Worm (Caenorhabditis elegans) whole organism, young adult: ENCODE measurements around the gene H20E11.1.
A peak's percentile ranks its signal among the peaks of the same experiment; 100 is the strongest.

Experiments
- B0261.1 ChIP-seq: sonication (generic microtip); optimal IDR thresholded peaks from 2 replicates; lab custom pipeline; 2016; ENCODE audit warnings: mild to moderate bottlenecking, missing genetic modification characterization, moderate library complexity, missing compliant biosample characterization
- F10E7.11 ChIP-seq: sonication (generic microtip); optimal IDR thresholded peaks from 2 replicates; lab custom pipeline; 2017; ENCODE audit warnings: mild to moderate bottlenecking, missing genetic modification characterization, moderate library complexity, missing compliant biosample characterization
- F33H1.4 ChIP-seq: fragments of 200-800 bp; sonication (Bioruptor generic); IDR thresholded peaks from 2 replicates; pipeline ENCODE4 v1.3.6; 2022; ENCODE audit warnings: missing genetic modification reagents, missing genetic modification characterization, missing compliant biosample characterization
- F57A8.1 ChIP-seq: fragments of 200-800 bp; sonication (Bioruptor generic); optimal IDR thresholded peaks from 2 replicates; lab custom pipeline; 2018; ENCODE audit warnings: mild to moderate bottlenecking, missing genetic modification characterization, moderate library complexity, missing compliant biosample characterization
- Y95B8A.8 ChIP-seq: fragments of 200-800 bp; sonication (Bioruptor generic); IDR thresholded peaks from 2 replicates; pipeline ENCODE4 v1.3.6; 2022; ENCODE audit warnings: missing genetic modification reagents, missing genetic modification characterization, missing compliant biosample characterization
- ama-1 ChIP-seq, 3 experiments: fragments of 150-350 bp in 1 of 3; sonication (generic microtip) in 2 of 3; optimal IDR thresholded peaks; 2 replicates each; lab custom pipeline; 2014 to 2018; ENCODE audit warnings: missing biosample characterization in 2 of 3, missing genetic modification characterization in 2 of 3, missing genetic modification reagents in 2 of 3
- aptf-2 ChIP-seq: fragments of 200-800 bp; sonication (Bioruptor generic); conservative IDR thresholded peaks from 2 replicates; pipeline ENCODE4 v1.3.6; 2022; ENCODE audit warnings: missing genetic modification reagents, missing genetic modification characterization, missing compliant biosample characterization
- attf-3 ChIP-seq: fragments of 200-800 bp; sonication (Bioruptor generic); conservative IDR thresholded peaks from 2 replicates; pipeline ENCODE4 v1.3.6; 2022; ENCODE audit warnings: missing genetic modification reagents, missing genetic modification characterization, missing compliant biosample characterization
- attf-6 ChIP-seq: fragments of 200-800 bp; sonication (Bioruptor generic); IDR thresholded peaks from 2 replicates; pipeline ENCODE4 v1.3.6; 2022; ENCODE audit warnings: missing genetic modification reagents, missing genetic modification characterization, missing compliant biosample characterization
- ccch-3 ChIP-seq: fragments of 200-800 bp; sonication (Bioruptor generic); optimal IDR thresholded peaks from 2 replicates; lab custom pipeline; 2018; ENCODE audit warnings: mild to moderate bottlenecking, missing genetic modification characterization, missing compliant biosample characterization
- cebp-1 ChIP-seq, 2 experiments: fragments of 200-800 bp in 1 of 2; sonication (Bioruptor generic) in 1 of 2; sonication (generic microtip) in 1 of 2; IDR thresholded peaks in 1 of 2; optimal IDR thresholded peaks in 1 of 2; 2 replicates each; pipeline versions ENCODE4 v1.3.6 to Lab custom; 2017 to 2022; ENCODE audit warnings: missing compliant biosample characterization in 2 of 2, missing genetic modification characterization in 2 of 2, mild to moderate bottlenecking in 1 of 2, missing genetic modification reagents in 1 of 2, moderate library complexity in 1 of 2
- ceh-27 ChIP-seq: fragments of 200-800 bp; sonication (Bioruptor generic); optimal IDR thresholded peaks from 2 replicates; lab custom pipeline; 2018; ENCODE audit warnings: mild to moderate bottlenecking, missing genetic modification characterization, moderate library complexity, missing compliant biosample characterization
- ceh-91 ChIP-seq: fragments of 200-800 bp; sonication (Bioruptor generic); IDR thresholded peaks from 2 replicates; pipeline ENCODE4 v1.3.6; 2022; ENCODE audit warnings: missing genetic modification reagents, missing genetic modification characterization, missing compliant biosample characterization
- dpl-1 ChIP-seq: fragments of 150-350 bp; optimal IDR thresholded peaks from 2 replicates; lab custom pipeline; 2014; ENCODE audit warnings: missing biosample characterization, missing genetic modification reagents, missing genetic modification characterization
- egl-44 ChIP-seq: fragments of 200-800 bp; sonication (Bioruptor generic); IDR thresholded peaks from 2 replicates; pipeline ENCODE4 v1.3.6; 2022; ENCODE audit warnings: missing genetic modification reagents, missing genetic modification characterization, missing compliant biosample characterization
- egrh-3 ChIP-seq: fragments of 200-800 bp; sonication (Bioruptor generic); IDR thresholded peaks from 2 replicates; pipeline ENCODE4 v1.3.6; 2022; ENCODE audit warnings: missing genetic modification reagents, missing genetic modification characterization, missing compliant biosample characterization
- fkh-3 ChIP-seq: sonication (generic microtip); optimal IDR thresholded peaks from 2 replicates; lab custom pipeline; 2016; ENCODE audit warnings: mild to moderate bottlenecking, missing genetic modification characterization, missing compliant biosample characterization
- hlh-26 ChIP-seq: fragments of 200-800 bp; sonication (Bioruptor generic); conservative IDR thresholded peaks from 2 replicates; pipeline ENCODE4 v1.3.6; 2022; ENCODE audit warnings: missing genetic modification reagents, missing genetic modification characterization, missing compliant biosample characterization
- let-526 ChIP-seq: fragments of 200-800 bp; sonication (Bioruptor generic); IDR thresholded peaks from 2 replicates; pipeline ENCODE4 v1.3.6; 2022; ENCODE audit warnings: missing genetic modification reagents, missing genetic modification characterization, missing compliant biosample characterization
- let-607 ChIP-seq, 2 experiments: fragments of 200-800 bp in 1 of 2; sonication (Bioruptor generic) in 1 of 2; sonication (generic microtip) in 1 of 2; optimal IDR thresholded peaks; 2 replicates each; lab custom pipeline; 2016 to 2018; ENCODE audit warnings: mild to moderate bottlenecking in 2 of 2, missing compliant biosample characterization in 2 of 2, missing genetic modification characterization in 2 of 2, moderate library complexity in 2 of 2, missing genotype in 1 of 2
- nhr-120 ChIP-seq: fragments of 200-800 bp; sonication (Bioruptor generic); IDR thresholded peaks from 2 replicates; pipeline ENCODE4 v1.3.6; 2022; ENCODE audit warnings: missing genetic modification characterization, missing compliant biosample characterization
- nhr-80 ChIP-seq: sonication (generic microtip); optimal IDR thresholded peaks from 2 replicates; lab custom pipeline; 2016; ENCODE audit warnings: missing genetic modification characterization, missing compliant biosample characterization
- sdz-38 ChIP-seq: sonication (generic microtip); optimal IDR thresholded peaks from 2 replicates; lab custom pipeline; 2016; ENCODE audit warnings: missing genotype, missing genetic modification characterization, missing compliant biosample characterization
- snpc-4 ChIP-seq, 5 experiments: fragments of 150-350 bp in 1 of 5; sonication (generic microtip) in 4 of 5; optimal IDR thresholded peaks; 2 replicates each; lab custom pipeline; 2014 to 2018; ENCODE audit warnings: missing genetic modification characterization in 5 of 5, missing biosample characterization in 3 of 5, antibody characterized with exemption in 2 of 5, mild to moderate bottlenecking in 2 of 5, missing compliant biosample characterization in 2 of 5, missing genotype in 2 of 5, moderate library complexity in 2 of 5, missing genetic modification reagents in 1 of 5
- somi-1 ChIP-seq: fragments of 200-800 bp; sonication (Bioruptor generic); optimal IDR thresholded peaks from 2 replicates; lab custom pipeline; 2018; ENCODE audit warnings: mild to moderate bottlenecking, missing genetic modification characterization, missing compliant biosample characterization
- tbx-9 ChIP-seq: sonication (generic microtip); optimal IDR thresholded peaks from 2 replicates; lab custom pipeline; 2016; ENCODE audit warnings: borderline replicate concordance, missing genetic modification characterization, inconsistent platforms, missing compliant biosample characterization
- zfh-2 ChIP-seq: fragments of 200-800 bp; sonication (Bioruptor generic); conservative IDR thresholded peaks from 2 replicates; pipeline ENCODE4 v1.3.6; 2022; ENCODE audit warnings: missing genetic modification reagents, missing genetic modification characterization, missing compliant biosample characterization
- ztf-26 ChIP-seq: sonication (generic microtip); optimal IDR thresholded peaks from 2 replicates; lab custom pipeline; 2017; ENCODE audit warnings: missing genetic modification characterization, missing compliant biosample characterization
- ztf-28 ChIP-seq: fragments of 200-800 bp; sonication (Bioruptor generic); IDR thresholded peaks from 2 replicates; pipeline ENCODE4 v1.3.6; 2022; ENCODE audit warnings: missing genetic modification reagents, missing genetic modification characterization, missing compliant biosample characterization

Gene H20E11.1

DNA sequence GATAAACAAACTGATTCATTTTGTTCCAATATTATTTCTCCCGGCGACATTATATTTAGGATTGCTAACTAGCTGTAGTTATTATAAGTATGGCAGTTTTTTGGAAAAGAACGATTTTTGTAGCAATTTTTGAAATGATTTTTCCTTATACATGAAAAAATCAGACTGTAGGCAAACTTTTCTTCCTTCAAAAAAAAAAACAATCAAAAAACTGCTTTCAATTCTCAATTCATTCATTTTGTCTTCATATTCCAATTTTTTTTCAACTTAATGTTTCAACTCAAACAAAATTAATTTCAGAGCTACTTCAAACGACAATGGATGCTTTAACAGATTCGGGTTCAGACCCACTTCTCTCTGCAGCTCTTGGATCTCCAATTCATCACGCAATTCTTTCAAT lies 18.1 kb upstream of the H20E11.1 start, which contains the start of gene ceh-48:
ceh-48 (plus strand) TSS at position 301 of the 400 bp plus-strand sequence.
- TF ChIP-seq egrh-3 = no peak
- no peak for TF ChIP-seq hlh-26 (GFP tag; lab: Robert Waterston, UW)
- no peak for TF ChIP-seq nhr-120 (GFP tag; lab: Robert Waterston, UW)
- TF ChIP-seq F57A8.1 (GFP tag; lab: Kevin White, UChicago) = no peak
- no peak for TF ChIP-seq zfh-2
- TF ChIP-seq fkh-3 = no peak
- TF ChIP-seq Y95B8A.8 (GFP tag; lab: Robert Waterston, UW) = no peak
- no peak for TF ChIP-seq sdz-38 (tag; lab: Kevin White, UChicago)
- TF ChIP-seq let-526 (GFP tag; lab: Robert Waterston, UW) = no peak
- no peak for TF ChIP-seq F33H1.4 (GFP tag; lab: Robert Waterston, UW)
- TF ChIP-seq egl-44 (GFP tag; lab: Robert Waterston, UW) = no peak
- TF ChIP-seq, all 124 proteins: peak for 0

ce11 chrIV:6817554-6817953 lies 12.4 kb upstream of the H20E11.1 start, which contains the start of gene C17H12.5:
Gene C17H12.5, minus strand, starts transcription at chrIV:6817654.
- TF ChIP-seq let-607 (tag; optimal IDR thresholded peaks at IDR 0.05; lab: Kevin White, UChicago) (no peak), aptf-2 (GFP tag; lab: Robert Waterston, UW) (no peak), ccch-3 (GFP tag; lab: Kevin White, UChicago) (no peak), cebp-1 (GFP tag; IDR thresholded peaks at IDR 0.05; lab: Robert Waterston, UW) (no peak), cebp-1 (tag; optimal IDR thresholded peaks at IDR 0.05; lab: Kevin White, UChicago) (no peak), let-526 (GFP tag; lab: Robert Waterston, UW) (no peak), somi-1 (GFP tag; lab: Kevin White, UChicago) (no peak), tbx-9 (no peak), F10E7.11 (tag; lab: Kevin White, UChicago) (no peak)

DNA sequence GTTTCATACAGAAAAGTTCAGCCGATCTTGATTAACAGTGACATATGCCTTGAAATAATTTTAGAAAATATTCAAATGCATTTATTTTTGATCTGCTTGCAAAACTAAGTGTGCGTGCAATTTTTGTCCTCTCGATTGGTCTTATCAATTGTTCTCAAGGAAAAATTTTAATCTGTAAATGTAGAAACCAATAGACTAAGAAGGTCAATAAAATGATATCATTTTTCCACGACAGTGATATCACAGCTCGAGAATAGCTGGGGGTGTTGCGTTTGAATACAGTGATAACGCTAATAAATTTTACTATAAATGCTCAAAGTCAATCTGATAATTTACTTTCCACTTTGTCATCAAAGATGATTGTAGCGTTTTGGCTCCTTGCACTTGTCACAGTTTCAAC lies 11.6 kb upstream of the H20E11.1 start, which contains the start of gene C17H12.8:
C17H12.8 (plus strand) TSS at position 335 of the 400 bp plus-strand sequence.
- TF ChIP-seq F10E7.11 (tag; lab: Kevin White, UChicago) = no peak
- peak; percentile 37 for TF ChIP-seq nhr-80 (tag; lab: Kevin White, UChicago)

ce11 chrIV:6821709-6822108 lies 8.2 kb upstream of the H20E11.1 start:
- TF ChIP-seq egl-44 (GFP tag; lab: Robert Waterston, UW) (no peak), dpl-1 (no peak), ztf-26 (tag; lab: Kevin White, UChicago) (no peak), attf-3 (GFP tag; lab: Robert Waterston, UW) (no peak), attf-6 (no peak), ceh-91 (GFP tag; lab: Robert Waterston, UW) (no peak)
- TF ChIP-seq, all 124 proteins: peak for 0

DNA sequence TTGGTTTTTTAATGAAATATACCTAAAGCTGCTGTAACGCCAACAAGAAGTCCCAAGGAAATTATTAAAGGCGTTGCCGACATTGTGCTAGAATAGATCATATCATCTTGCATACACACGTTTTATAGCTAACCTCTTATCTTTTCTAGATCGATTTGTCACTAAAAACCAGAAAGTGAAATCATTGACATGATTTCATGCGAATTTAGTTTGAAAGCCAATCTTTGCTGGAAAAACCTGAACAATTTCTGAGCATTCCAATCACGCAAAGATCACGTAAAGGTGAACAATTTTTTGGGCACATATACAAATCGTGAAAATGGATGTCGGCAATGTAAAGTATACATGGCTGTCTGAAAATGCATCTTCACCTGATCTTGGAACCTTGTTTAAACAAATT lies 7.5 kb upstream of the H20E11.1 start, which contains the start of gene C17H12.6:
C17H12.6 (minus strand) TSS at position 101 of the 400 bp plus-strand sequence.
- no peak for TF ChIP-seq ztf-28 (GFP tag; lab: Robert Waterston, UW)
- no peak for TF ChIP-seq ceh-27 (GFP tag; lab: Kevin White, UChicago)
- no peak for TF ChIP-seq let-526 (GFP tag; lab: Robert Waterston, UW)
- no peak for TF ChIP-seq snpc-4 (GFP tag; optimal IDR thresholded peaks at IDR 0.05; lab: Kevin White, UChicago)
- no peak for TF ChIP-seq snpc-4 (tag; optimal IDR thresholded peaks at IDR 0.05; lab: Kevin White, UChicago)
- TF ChIP-seq ama-1 (optimal IDR thresholded peaks at IDR 0.05; lab: Kevin White, UChicago) = no peak
- TF ChIP-seq ama-1 (GFP tag; optimal IDR thresholded peaks at IDR 0.05; lab: Kevin White, UChicago) = no peak
- TF ChIP-seq B0261.1 (tag; lab: Kevin White, UChicago) = no peak
- TF ChIP-seq ccch-3 (GFP tag; lab: Kevin White, UChicago) = no peak
